Fruit fly (Drosophila melanogaster): ENCODE results near the gene Mhcl.

Mhcl gene

dm6 chr3R:16033727-16034126 is 64.8 kb downstream of the Mhcl start (continued):
- TF ChIP-seq CG10209 (GFP tag; optimal IDR thresholded peaks at IDR 0.05) (no peak), CG33213 (GFP tag; optimal IDR thresholded peaks at IDR 0.05) (no peak), YL-1 (GFP tag; optimal IDR thresholded peaks at IDR 0.05) (no peak), Sox102F (GFP tag; optimal IDR thresholded peaks at IDR 0.05) (no peak), CG6175 (GFP tag; IDR thresholded peaks at IDR 0.05) (no peak), Dek (tag; optimal IDR thresholded peaks at IDR 0.05) (no peak), CG14710 (tag; optimal IDR thresholded peaks at IDR 0.05) (peak; percentile 26), ro (GFP tag; IDR thresholded peaks at IDR 0.05) (no peak), Drgx (GFP tag; IDR thresholded peaks at IDR 0.05) (no peak), CG8281 (tag; optimal IDR thresholded peaks at IDR 0.05) (no peak), CG4854 (GFP tag; optimal IDR thresholded peaks at IDR 0.05) (no peak), bcd (GFP tag; optimal IDR thresholded peaks at IDR 0.05) (no peak), CG7928 (GFP tag; optimal IDR thresholded peaks at IDR 0.05) (no peak), CG10543 (GFP tag; optimal IDR thresholded peaks at IDR 0.05) (no peak), CG17829 (tag; optimal IDR thresholded peaks at IDR 0.05) (peak; percentile 43), CG5953 (GFP tag; IDR thresholded peaks at IDR 0.05) (no peak), tll (GFP tag; optimal IDR thresholded peaks at IDR 0.05) (no peak), dan (GFP tag; IDR thresholded peaks at IDR 0.05) (no peak), shn (GFP tag; optimal IDR thresholded peaks at IDR 0.05) (no peak), NFAT (GFP tag; IDR thresholded peaks at IDR 0.05) (no peak), CG32767 (GFP tag; IDR thresholded peaks at IDR 0.05) (no peak), jumu (GFP tag; optimal IDR thresholded peaks at IDR 0.05) (no peak), CG3407 (GFP tag; optimal IDR thresholded peaks at IDR 0.05) (no peak), bab2 (GFP tag; optimal IDR thresholded peaks at IDR 0.05) (no peak), chm (GFP tag; IDR thresholded peaks at IDR 0.05) (no peak), dmrt11E (tag; optimal IDR thresholded peaks at IDR 0.05) (peak; percentile 60), phol (tag; optimal IDR thresholded peaks at IDR 0.05) (no peak), Ets65A (GFP tag) (no peak), br (optimal IDR thresholded peaks at IDR 0.05) (no peak), pita (GFP tag; optimal IDR thresholded peaks at IDR 0.05) (no peak), Dbx (GFP tag; IDR thresholded peaks at IDR 0.05) (no peak), Dip2 (GFP tag; IDR thresholded peaks at IDR 0.05) (no peak), CG16863 (GFP tag; optimal IDR thresholded peaks at IDR 0.05) (no peak), trem (tag; optimal IDR thresholded peaks at IDR 0.05) (no peak), CG10274 (GFP tag; optimal IDR thresholded peaks at IDR 0.05) (no peak), NfI (GFP tag; optimal IDR thresholded peaks at IDR 0.05) (no peak), cg (GFP tag; optimal IDR thresholded peaks at IDR 0.05) (no peak), lmd (GFP tag; IDR thresholded peaks at IDR 0.05) (no peak), gem (tag; optimal IDR thresholded peaks at IDR 0.05) (peak; percentile 33), CG1647 (GFP tag; optimal IDR thresholded peaks at IDR 0.05) (no peak), CG30020 (tag; optimal IDR thresholded peaks at IDR 0.05) (no peak), CG4404 (GFP tag; IDR thresholded peaks at IDR 0.05) (peak; percentile 42), fd102C (GFP tag; optimal IDR thresholded peaks at IDR 0.05) (peak; percentile 54), CG3995 (GFP tag; optimal IDR thresholded peaks at IDR 0.05) (no peak), CG18262 (tag; optimal IDR thresholded peaks at IDR 0.05) (peak; percentile 43), sens (GFP tag) (peak; percentile 32), CG15514 (GFP tag; optimal IDR thresholded peaks at IDR 0.05) (no peak), lola (GFP tag; optimal IDR thresholded peaks at IDR 0.05) (peak in 1 of 3 experiments; percentile 45), CG10321 (GFP tag; IDR thresholded peaks at IDR 0.05) (no peak), CG9817 (tag; optimal IDR thresholded peaks at IDR 0.05) (no peak), CG31365 (tag; optimal IDR thresholded peaks at IDR 0.05) (no peak), inv (GFP tag; IDR thresholded peaks at IDR 0.05; ENCODE audit: partially characterized antibody) (no peak)
